Worm (Caenorhabditis elegans) whole organism, mixed stage, embryonic: ENCODE data around the gene T23B12.6.

Source experiments
- M03D4.4 ChIP-seq: sonication (generic microtip); optimal IDR thresholded peaks from 2 replicates; lab custom pipeline; 2017; ENCODE audit warnings: mild to moderate bottlenecking, missing genetic modification characterization, missing compliant biosample characterization
- bed-3 ChIP-seq: fragments of 200-800 bp; sonication (Bioruptor generic); optimal IDR thresholded peaks from 3 replicates; lab custom pipeline; 2018; ENCODE audit warnings: mild to moderate bottlenecking, missing genetic modification characterization, moderate library complexity, missing compliant biosample characterization
- blmp-1 ChIP-seq: fragments of 150-350 bp; optimal IDR thresholded peaks from 2 replicates; lab custom pipeline; 2014; ENCODE audit warnings: missing biosample characterization, missing genetic modification characterization
- ceh-39 ChIP-seq: fragments of 150-350 bp; optimal IDR thresholded peaks from 2 replicates; lab custom pipeline; 2014; ENCODE audit warnings: missing biosample characterization, missing genetic modification characterization
- ceh-43 ChIP-seq: fragments of 200-800 bp; sonication (Bioruptor generic); optimal IDR thresholded peaks from 2 replicates; lab custom pipeline; 2018; ENCODE audit warnings: mild to moderate bottlenecking, missing genetic modification characterization, moderate library complexity, missing compliant biosample characterization
- cnd-1 ChIP-seq: fragments of 200-800 bp; sonication (Bioruptor generic); optimal IDR thresholded peaks from 2 replicates; lab custom pipeline; 2018; ENCODE audit warnings: mild to moderate bottlenecking, missing genetic modification characterization, missing compliant biosample characterization
- elt-1 ChIP-seq: sonication (generic microtip); optimal IDR thresholded peaks from 2 replicates; lab custom pipeline; 2017; ENCODE audit warnings: missing genetic modification characterization, mild to moderate bottlenecking, missing compliant biosample characterization, antibody characterized with exemption, moderate library complexity, borderline replicate concordance; ENCODE audit not compliant: insufficient read depth
- elt-3 ChIP-seq: fragments of 150-350 bp; optimal IDR thresholded peaks from 2 replicates; lab custom pipeline; 2014; ENCODE audit warnings: missing biosample characterization, missing genetic modification characterization
- ham-2 ChIP-seq: fragments of 200-800 bp; sonication (Bioruptor generic); optimal IDR thresholded peaks from 2 replicates; lab custom pipeline; 2018; ENCODE audit warnings: mild to moderate bottlenecking, missing genetic modification characterization, missing compliant biosample characterization
- hlh-1 ChIP-seq: fragments of 150-350 bp; optimal IDR thresholded peaks from 2 replicates; lab custom pipeline; 2014; ENCODE audit warnings: missing biosample characterization, missing genetic modification reagents, missing genetic modification characterization
- lin-13 ChIP-seq: fragments of 150-350 bp; optimal IDR thresholded peaks from 2 replicates; lab custom pipeline; 2014; ENCODE audit warnings: missing biosample characterization, missing genetic modification characterization
- lsy-2 ChIP-seq: fragments of 150-350 bp; optimal IDR thresholded peaks from 2 replicates; lab custom pipeline; 2014; ENCODE audit warnings: missing biosample characterization, missing genetic modification characterization
- mab-5 ChIP-seq: fragments of 150-350 bp; optimal IDR thresholded peaks from 2 replicates; lab custom pipeline; 2014; ENCODE audit warnings: missing biosample characterization, missing genetic modification characterization
- mep-1 ChIP-seq: fragments of 150-350 bp; optimal IDR thresholded peaks from 2 replicates; lab custom pipeline; 2017; ENCODE audit warnings: missing biosample characterization, missing genetic modification reagents, missing genetic modification characterization, inconsistent platforms
- nhr-12 ChIP-seq: fragments of 150-350 bp; optimal IDR thresholded peaks from 2 replicates; lab custom pipeline; 2014; ENCODE audit warnings: missing biosample characterization, missing genetic modification characterization
- nhr-2 ChIP-seq: fragments of 150-350 bp; optimal IDR thresholded peaks from 2 replicates; lab custom pipeline; 2014; ENCODE audit warnings: missing biosample characterization, missing genetic modification characterization
- pha-4 ChIP-seq: fragments of 150-350 bp; optimal IDR thresholded peaks from 2 replicates; lab custom pipeline; 2018; ENCODE audit warnings: missing biosample characterization, missing genetic modification reagents, missing genetic modification characterization
- sem-2 ChIP-seq: fragments of 200-800 bp; sonication (Bioruptor generic); optimal IDR thresholded peaks from 2 replicates; lab custom pipeline; 2018; ENCODE audit warnings: mild to moderate bottlenecking, missing genetic modification characterization, missing compliant biosample characterization
- sptf-1 ChIP-seq: sonication (generic microtip); optimal IDR thresholded peaks from 2 replicates; lab custom pipeline; 2017; ENCODE audit warnings: mild to moderate bottlenecking, missing genetic modification characterization, moderate library complexity, missing compliant biosample characterization
- tbx-8 ChIP-seq: fragments of 200-800 bp; sonication (Bioruptor generic); optimal IDR thresholded peaks from 2 replicates; lab custom pipeline; 2018; ENCODE audit warnings: mild to moderate bottlenecking, missing genetic modification characterization, moderate library complexity, missing compliant biosample characterization
- unc-39 ChIP-seq: fragments of 150-350 bp; optimal IDR thresholded peaks from 2 replicates; lab custom pipeline; 2014; ENCODE audit warnings: missing biosample characterization, missing genetic modification characterization
- unc-62 ChIP-seq: fragments of 150-350 bp; optimal IDR thresholded peaks from 2 replicates; lab custom pipeline; 2014; ENCODE audit warnings: missing biosample characterization, missing genetic modification reagents, missing genetic modification characterization
- zip-8 ChIP-seq: fragments of 150-350 bp; optimal IDR thresholded peaks from 2 replicates; lab custom pipeline; 2014; ENCODE audit warnings: missing biosample characterization, missing genetic modification characterization

The T23B12.6 gene

ce11 chrV:8417271-8417670, 42.9 kb downstream of the T23B12.6 start:
- TF ChIP-seq tbx-8 (GFP tag; lab: Kevin White, UChicago) (no peak), lin-13 (no peak), ceh-39 (tag; lab: Kevin White, UChicago) (no peak), mep-1 (tag; lab: Kevin White, UChicago) (no peak), lsy-2 (tag; lab: Kevin White, UChicago) (no peak), M03D4.4 (no peak)

ce11 chrV:8415113-8415530, 45.1 kb downstream of the T23B12.6 start:
- TF ChIP-seq unc-62 (GFP tag; lab: Kevin White, UChicago) (no peak), unc-39 (no peak), hlh-1 (no peak), zip-8 (tag; lab: Kevin White, UChicago) (no peak), sptf-1 (tag; lab: Kevin White, UChicago) (no peak), nhr-12 (tag; lab: Kevin White, UChicago) (no peak), M03D4.4 (no peak), cnd-1 (tag; lab: Kevin White, UChicago) (no peak), mab-5 (tag; lab: Kevin White, UChicago) (no peak), ceh-39 (tag; lab: Kevin White, UChicago) (no peak), blmp-1 (tag; lab: Kevin White, UChicago) (no peak), pha-4 (tag; lab: Kevin White, UChicago) (no peak), elt-3 (tag; lab: Kevin White, UChicago) (no peak)

- no peak for TF ChIP-seq pha-4 (tag; lab: Kevin White, UChicago)
- no peak for TF ChIP-seq tbx-8 (GFP tag; lab: Kevin White, UChicago)
- no peak for TF ChIP-seq nhr-12 (tag; lab: Kevin White, UChicago)
- TF ChIP-seq sem-2 (GFP tag; lab: Kevin White, UChicago): no peak
- no peak for TF ChIP-seq bed-3 (GFP tag; lab: Kevin White, UChicago)
- TF ChIP-seq nhr-2 (tag; lab: Kevin White, UChicago): no peak
- no peak for TF ChIP-seq sptf-1 (tag; lab: Kevin White, UChicago)
- TF ChIP-seq mep-1 (tag; lab: Kevin White, UChicago): no peak
Measured at ce11 chrV:8414036-8414728, 46.0 kb downstream of the T23B12.6 start, which contains the start of gene pos-1. Gene pos-1, plus strand, starts transcription at chrV:8414086.

- TF ChIP-seq M03D4.4 (no peak), sem-2 (GFP tag; lab: Kevin White, UChicago) (no peak), ham-2 (GFP tag; lab: Kevin White, UChicago) (no peak), cnd-1 (tag; lab: Kevin White, UChicago) (no peak), unc-39 (no peak), ceh-43 (GFP tag; lab: Kevin White, UChicago) (no peak)
Measured at ce11 chrV:8413432-8414021, 46.7 kb downstream of the T23B12.6 start, which contains the start of gene vha-18. Gene vha-18, minus strand, starts transcription at chrV:8413482.

ce11 chrV:8410406-8410805, 49.8 kb downstream of the T23B12.6 start, which contains the start of gene F52E1.2:
Gene F52E1.2, plus strand, starts transcription at chrV:8410595.
- TF ChIP-seq pha-4 (tag; lab: Kevin White, UChicago): no peak
- no peak for TF ChIP-seq elt-1

ce11 chrV:8409594-8409993, 50.6 kb downstream of the T23B12.6 start:
- no peak for TF ChIP-seq ceh-43 (GFP tag; lab: Kevin White, UChicago)
- peak; percentile 78 for TF ChIP-seq blmp-1 (tag; lab: Kevin White, UChicago)
